Fruit fly (Drosophila melanogaster): Measurements from ENCODE around the gene CG9727.

Gene CG9727

dm6 chr3R:6423984-6424602, 32.4 kb downstream of the CG9727 start (continued):
- TF ChIP-seq Abd-B (GFP tag; optimal IDR thresholded peaks at IDR 0.05) (peak; percentile 87), maf-S (GFP tag; optimal IDR thresholded peaks at IDR 0.05) (peak; percentile 86), nmo (GFP tag; optimal IDR thresholded peaks at IDR 0.05) (peak; percentile 89), Lpt (GFP tag; optimal IDR thresholded peaks at IDR 0.05) (no peak), CG4707 (GFP tag; optimal IDR thresholded peaks at IDR 0.05) (peak; percentile 87), Sox102F (GFP tag; optimal IDR thresholded peaks at IDR 0.05) (peak; percentile 93), CG3838 (GFP tag; optimal IDR thresholded peaks at IDR 0.05) (no peak), E2f1 (GFP tag; IDR thresholded peaks at IDR 0.05) (peak; percentile 91), CG30020 (tag; optimal IDR thresholded peaks at IDR 0.05) (peak; percentile 51), h (optimal IDR thresholded peaks at IDR 0.05) (no peak), Hr39 (optimal IDR thresholded peaks at IDR 0.05) (no peak), CG15479 (GFP tag; optimal IDR thresholded peaks at IDR 0.05) (peak; percentile 27), Poxn (GFP tag; IDR thresholded peaks at IDR 0.05) (peak; percentile 71), Taf1 (GFP tag; IDR thresholded peaks at IDR 0.05) (peak; percentile 76), zen2 (GFP tag; IDR thresholded peaks at IDR 0.05; ENCODE audit: partially characterized antibody) (no peak), Side (GFP tag; optimal IDR thresholded peaks at IDR 0.05) (peak; percentile 95), shn (GFP tag; optimal IDR thresholded peaks at IDR 0.05) (peak; percentile 85), CG10366 (GFP tag; IDR thresholded peaks at IDR 0.05) (peak; percentile 91), wor (GFP tag; IDR thresholded peaks at IDR 0.05) (peak; percentile 88), CG14050 (GFP tag; IDR thresholded peaks at IDR 0.05) (peak; percentile 85), hbn (GFP tag; IDR thresholded peaks at IDR 0.05; ENCODE audit: partially characterized antibody) (no peak), Mrtf (GFP tag; IDR thresholded peaks at IDR 0.05) (peak; percentile 86), CG1602 (GFP tag; optimal IDR thresholded peaks at IDR 0.05) (peak; percentile 88), fd96Cb (tag; optimal IDR thresholded peaks at IDR 0.05) (peak; percentile 88), Oli (tag; optimal IDR thresholded peaks at IDR 0.05) (peak; percentile 90), CG1792 (GFP tag; optimal IDR thresholded peaks at IDR 0.05) (peak; percentile 86), tio (GFP tag; optimal IDR thresholded peaks at IDR 0.05) (peak; percentile 79), gfzf (GFP tag; optimal IDR thresholded peaks at IDR 0.05) (no peak), Elba2 (GFP tag; optimal IDR thresholded peaks at IDR 0.05) (peak; percentile 98), CG10209 (GFP tag; optimal IDR thresholded peaks at IDR 0.05) (peak; percentile 92), CG8944 (GFP tag; optimal IDR thresholded peaks at IDR 0.05) (peak; percentile 90), NC2β (GFP tag; optimal IDR thresholded peaks at IDR 0.05) (peak; percentile 85), croc (GFP tag; conservative IDR thresholded peaks at IDR 0.05) (peak; percentile 80), Oaz (GFP tag; IDR thresholded peaks at IDR 0.05) (peak; percentile 73), CG18262 (tag; optimal IDR thresholded peaks at IDR 0.05) (peak; percentile 92), tna (GFP tag; IDR thresholded peaks at IDR 0.05; ENCODE audit: partially characterized antibody) (no peak), ems (GFP tag; optimal IDR thresholded peaks at IDR 0.05) (peak; percentile 90), CG2678 (tag; optimal IDR thresholded peaks at IDR 0.05) (peak; percentile 94), CG42726 (GFP tag; IDR thresholded peaks at IDR 0.05; ENCODE audit: partially characterized antibody) (no peak), hb (GFP tag; IDR thresholded peaks at IDR 0.05; ENCODE audit: partially characterized antibody) (no peak), CG18764 (GFP tag; optimal IDR thresholded peaks at IDR 0.05) (peak; percentile 84), Nf-YA (GFP tag; IDR thresholded peaks at IDR 0.05) (peak; percentile 78), ara (GFP tag; IDR thresholded peaks at IDR 0.05) (peak; percentile 90), chm (GFP tag; IDR thresholded peaks at IDR 0.05) (peak; percentile 93), CG1832 (GFP tag; optimal IDR thresholded peaks at IDR 0.05) (peak; percentile 56), otp (GFP tag; IDR thresholded peaks at IDR 0.05) (peak; percentile 91), CG2875 (GFP tag; optimal IDR thresholded peaks at IDR 0.05) (peak; percentile 89), Drgx (GFP tag; IDR thresholded peaks at IDR 0.05) (peak; percentile 94), CG13624 (GFP tag; optimal IDR thresholded peaks at IDR 0.05) (peak; percentile 94), B-H1 (GFP tag; IDR thresholded peaks at IDR 0.05) (peak; percentile 79), Fer2 (tag; optimal IDR thresholded peaks at IDR 0.05) (peak; percentile 70)

Data from whole organism, embryonic.